Worm (Caenorhabditis elegans) whole organism, L2 larva: ENCODE results near the gene ced-5.

ENCODE experiments used
- C34F6.9 ChIP-seq: fragments of 150-350 bp; optimal IDR thresholded peaks from 2 replicates; lab custom pipeline; 2014; ENCODE audit warnings: missing biosample characterization, missing genetic modification characterization
- F13H6.1 ChIP-seq: sonication (generic microtip); optimal IDR thresholded peaks from 2 replicates; lab custom pipeline; 2016; ENCODE audit warnings: missing genetic modification characterization, missing compliant biosample characterization
- Y55F3AM.14 ChIP-seq: fragments of 200-800 bp; sonication (Bioruptor generic); optimal IDR thresholded peaks from 2 replicates; lab custom pipeline; 2018; ENCODE audit warnings: mild to moderate bottlenecking, missing genetic modification characterization, missing compliant biosample characterization
- ZK546.5 ChIP-seq: sonication (generic microtip); optimal IDR thresholded peaks from 2 replicates; lab custom pipeline; 2017; ENCODE audit warnings: missing biosample characterization, missing genetic modification characterization
- alr-1 ChIP-seq: fragments of 150-350 bp; optimal IDR thresholded peaks from 2 replicates; lab custom pipeline; 2014; ENCODE audit warnings: missing biosample characterization, missing genetic modification characterization
- ama-1 ChIP-seq: fragments of 150-350 bp; optimal IDR thresholded peaks from 2 replicates; lab custom pipeline; 2018; ENCODE audit warnings: inconsistent platforms
- blmp-1 ChIP-seq: sonication (generic microtip); optimal IDR thresholded peaks from 2 replicates; lab custom pipeline; 2017; ENCODE audit warnings: missing genetic modification characterization, mild to moderate bottlenecking, missing compliant biosample characterization, antibody characterized with exemption, moderate library complexity; ENCODE audit not compliant: insufficient read depth
- ceh-82 ChIP-seq: fragments of 150-350 bp; optimal IDR thresholded peaks from 2 replicates; lab custom pipeline; 2014; ENCODE audit warnings: missing biosample characterization, missing genetic modification characterization
- crh-2 ChIP-seq: sonication (generic microtip); optimal IDR thresholded peaks from 2 replicates; lab custom pipeline; 2017; ENCODE audit warnings: missing biosample characterization, missing genetic modification characterization
- dmd-4 ChIP-seq: sonication (generic microtip); optimal IDR thresholded peaks from 2 replicates; lab custom pipeline; 2017; ENCODE audit warnings: missing biosample characterization, missing genetic modification characterization
- egl-27 ChIP-seq: sonication (generic microtip); optimal IDR thresholded peaks from 3 replicates; lab custom pipeline; 2017; ENCODE audit warnings: missing biosample characterization, missing genetic modification reagents, missing genetic modification characterization
- elt-1 ChIP-seq: fragments of 150-350 bp; optimal IDR thresholded peaks from 2 replicates; lab custom pipeline; 2014; ENCODE audit warnings: missing biosample characterization, missing genetic modification characterization
- elt-3 ChIP-seq: sonication (generic microtip); optimal IDR thresholded peaks from 2 replicates; lab custom pipeline; 2017; ENCODE audit warnings: missing biosample characterization, missing genetic modification characterization
- fos-1 ChIP-seq: fragments of 150-350 bp; optimal IDR thresholded peaks from 2 replicates; lab custom pipeline; 2014; ENCODE audit warnings: missing biosample characterization, missing genetic modification characterization
- gmeb-1 ChIP-seq: fragments of 150-350 bp; optimal IDR thresholded peaks from 2 replicates; lab custom pipeline; 2014; ENCODE audit warnings: missing biosample characterization, missing genetic modification characterization
- lin-11 ChIP-seq: fragments of 150-350 bp; sonication (generic microtip); optimal IDR thresholded peaks from 2 replicates; lab custom pipeline; 2014; ENCODE audit warnings: missing biosample characterization, missing genetic modification characterization, inconsistent platforms, mixed read lengths
- lin-13 ChIP-seq: fragments of 150-350 bp; optimal IDR thresholded peaks from 2 replicates; lab custom pipeline; 2014; ENCODE audit warnings: missing biosample characterization, missing genetic modification reagents, missing genetic modification characterization
- lsy-2 ChIP-seq, 2 experiments: fragments of 150-350 bp in 1 of 2; sonication (generic microtip) in 1 of 2; optimal IDR thresholded peaks; 2 replicates each; lab custom pipeline; 2014 to 2017; ENCODE audit warnings: missing biosample characterization in 2 of 2, missing genetic modification characterization in 2 of 2
- mab-5 ChIP-seq: fragments of 150-350 bp; optimal IDR thresholded peaks from 2 replicates; lab custom pipeline; 2014; ENCODE audit warnings: missing biosample characterization, missing genetic modification characterization
- mbf-1 ChIP-seq: sonication (generic microtip); optimal IDR thresholded peaks from 2 replicates; lab custom pipeline; 2017; ENCODE audit warnings: missing biosample characterization, missing genetic modification characterization
- mdl-1 ChIP-seq, 2 experiments: fragments of 150-350 bp in 1 of 2; sonication (generic microtip) in 1 of 2; optimal IDR thresholded peaks; 2 replicates each; lab custom pipeline; 2017; ENCODE audit warnings: missing biosample characterization in 2 of 2, missing genetic modification characterization in 2 of 2
- nhr-11 ChIP-seq: fragments of 150-350 bp; optimal IDR thresholded peaks from 2 replicates; lab custom pipeline; 2014; ENCODE audit warnings: missing biosample characterization, missing genetic modification characterization
- nhr-12 ChIP-seq: fragments of 150-350 bp; optimal IDR thresholded peaks from 2 replicates; lab custom pipeline; 2014; ENCODE audit warnings: missing biosample characterization, missing genetic modification characterization
- nhr-129 ChIP-seq: fragments of 150-350 bp; optimal IDR thresholded peaks from 2 replicates; lab custom pipeline; 2014; ENCODE audit warnings: missing biosample characterization, missing genetic modification characterization
- nhr-21 ChIP-seq: fragments of 150-350 bp; optimal IDR thresholded peaks from 2 replicates; lab custom pipeline; 2014; ENCODE audit warnings: missing biosample characterization, missing genetic modification characterization
- nhr-23 ChIP-seq: fragments of 150-350 bp; optimal IDR thresholded peaks from 2 replicates; lab custom pipeline; 2014; ENCODE audit warnings: missing biosample characterization, missing genetic modification reagents, missing genetic modification characterization
- nhr-6 ChIP-seq: fragments of 150-350 bp; optimal IDR thresholded peaks from 2 replicates; lab custom pipeline; 2014; ENCODE audit warnings: missing biosample characterization, missing genetic modification characterization
- nhr-77 ChIP-seq: fragments of 150-350 bp; optimal IDR thresholded peaks from 2 replicates; lab custom pipeline; 2014; ENCODE audit warnings: missing biosample characterization, missing genetic modification characterization
- peb-1 ChIP-seq: fragments of 150-350 bp; optimal IDR thresholded peaks from 2 replicates; lab custom pipeline; 2014; ENCODE audit warnings: missing biosample characterization, missing genetic modification characterization
- sem-4 ChIP-seq: fragments of 150-350 bp; optimal IDR thresholded peaks from 2 replicates; lab custom pipeline; 2014; ENCODE audit warnings: missing biosample characterization, missing genetic modification reagents, missing genetic modification characterization
- skn-1 ChIP-seq: sonication (generic microtip); optimal IDR thresholded peaks from 2 replicates; lab custom pipeline; 2017; ENCODE audit warnings: missing biosample characterization, missing genetic modification characterization
- sma-3 ChIP-seq: sonication (generic microtip); optimal IDR thresholded peaks from 2 replicates; lab custom pipeline; 2016; ENCODE audit warnings: missing genetic modification reagents, missing genetic modification characterization, missing compliant biosample characterization
- sma-9 ChIP-seq, 2 experiments: fragments of 150-350 bp in 1 of 2; sonication (generic microtip) in 1 of 2; optimal IDR thresholded peaks; 2 replicates each; lab custom pipeline; 2014 to 2016; ENCODE audit warnings: missing genetic modification characterization in 2 of 2, mild to moderate bottlenecking in 1 of 2, missing biosample characterization in 1 of 2, missing compliant biosample characterization in 1 of 2, missing genetic modification reagents in 1 of 2, moderate library complexity in 1 of 2
- snpc-4 ChIP-seq: fragments of 150-350 bp; optimal IDR thresholded peaks from 2 replicates; lab custom pipeline; 2014; ENCODE audit warnings: missing biosample characterization, missing genetic modification characterization
- unc-39 ChIP-seq: fragments of 150-350 bp; optimal IDR thresholded peaks from 2 replicates; lab custom pipeline; 2014; ENCODE audit warnings: missing biosample characterization, missing genetic modification characterization
- unc-55 ChIP-seq: fragments of 150-350 bp; sonication (generic microtip); optimal IDR thresholded peaks from 3 replicates; lab custom pipeline; 2014; ENCODE audit warnings: missing biosample characterization, missing genetic modification reagents, missing genetic modification characterization
- unc-62 ChIP-seq: fragments of 150-350 bp; optimal IDR thresholded peaks from 2 replicates; lab custom pipeline; 2014; ENCODE audit warnings: missing biosample characterization, missing genetic modification reagents, missing genetic modification characterization
- zag-1 ChIP-seq: fragments of 150-350 bp; optimal IDR thresholded peaks from 2 replicates; lab custom pipeline; 2014; ENCODE audit warnings: missing biosample characterization, missing genetic modification characterization
- ztf-1 ChIP-seq: fragments of 200-800 bp; sonication (Bioruptor generic); conservative IDR thresholded peaks from 2 replicates; pipeline ENCODE4 v1.3.6; 2022; ENCODE audit warnings: missing genetic modification characterization, missing compliant biosample characterization
- ztf-4 ChIP-seq: fragments of 150-350 bp; optimal IDR thresholded peaks from 2 replicates; lab custom pipeline; 2014; ENCODE audit warnings: missing biosample characterization, missing genetic modification characterization

ced-5 gene

DNA sequence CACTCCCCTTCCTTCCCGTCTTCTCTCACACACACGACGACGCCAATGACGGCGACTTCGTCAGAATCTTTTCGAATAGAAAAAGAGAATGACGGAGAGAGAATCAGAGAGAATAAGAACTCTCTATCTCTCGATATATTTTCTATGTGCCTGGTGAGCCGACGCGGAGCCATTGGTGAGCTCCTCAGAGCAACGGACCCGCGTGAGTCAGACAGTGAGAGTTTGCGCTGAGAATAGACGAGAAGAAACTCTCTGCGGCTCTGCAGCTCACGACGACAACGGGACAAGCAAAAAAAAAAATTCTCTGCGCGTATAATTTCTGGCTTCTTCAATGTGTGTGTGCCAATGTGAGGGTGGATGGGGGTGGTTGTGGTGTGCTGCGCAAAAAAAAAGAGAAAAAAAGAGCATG, 16.0 kb downstream of the ced-5 start (continued):
- TF ChIP-seq nhr-11 (tag; lab: Kevin White, UChicago) (no peak), unc-62 (GFP tag; lab: Kevin White, UChicago) (no peak), nhr-77 (tag; lab: Kevin White, UChicago) (no peak), peb-1 (no peak), gmeb-1 (tag; lab: Kevin White, UChicago) (no peak), snpc-4 (tag; lab: Kevin White, UChicago) (no peak), mbf-1 (tag; lab: Kevin White, UChicago) (no peak)

DNA sequence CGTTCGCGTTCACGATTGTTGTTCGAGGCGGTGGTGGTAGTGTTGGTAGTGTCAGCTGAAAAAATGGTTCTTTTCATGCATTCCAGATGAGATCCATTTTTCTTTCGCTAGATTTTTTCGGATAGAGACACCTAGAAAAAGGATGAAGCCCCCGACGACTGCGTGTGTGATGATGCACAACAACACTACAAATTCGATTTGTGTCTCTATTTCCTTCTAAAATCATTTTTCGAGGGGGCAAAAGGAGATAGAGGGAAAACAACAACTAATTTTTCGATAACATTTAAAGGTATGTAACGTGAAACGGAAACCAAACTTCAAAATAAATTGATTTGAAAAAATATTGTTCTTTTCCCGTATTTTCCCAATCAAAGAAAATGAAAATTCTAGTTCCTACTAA, 16.6 kb downstream of the ced-5 start:
- no peak for TF ChIP-seq ztf-1 (GFP tag; lab: Robert Waterston, UW)
- TF ChIP-seq dmd-4 (tag; lab: Kevin White, UChicago) = no peak
- TF ChIP-seq unc-62 (GFP tag; lab: Kevin White, UChicago) = no peak
- TF ChIP-seq nhr-6 (tag; lab: Kevin White, UChicago) = no peak
- no peak for TF ChIP-seq F13H6.1 (tag; lab: Kevin White, UChicago)
- TF ChIP-seq crh-2 = no peak
- TF ChIP-seq mdl-1 (tag; optimal IDR thresholded peaks at IDR 0.05; lab: Kevin White, UChicago) = no peak
- TF ChIP-seq, all 48 proteins: peak for 0

DNA sequence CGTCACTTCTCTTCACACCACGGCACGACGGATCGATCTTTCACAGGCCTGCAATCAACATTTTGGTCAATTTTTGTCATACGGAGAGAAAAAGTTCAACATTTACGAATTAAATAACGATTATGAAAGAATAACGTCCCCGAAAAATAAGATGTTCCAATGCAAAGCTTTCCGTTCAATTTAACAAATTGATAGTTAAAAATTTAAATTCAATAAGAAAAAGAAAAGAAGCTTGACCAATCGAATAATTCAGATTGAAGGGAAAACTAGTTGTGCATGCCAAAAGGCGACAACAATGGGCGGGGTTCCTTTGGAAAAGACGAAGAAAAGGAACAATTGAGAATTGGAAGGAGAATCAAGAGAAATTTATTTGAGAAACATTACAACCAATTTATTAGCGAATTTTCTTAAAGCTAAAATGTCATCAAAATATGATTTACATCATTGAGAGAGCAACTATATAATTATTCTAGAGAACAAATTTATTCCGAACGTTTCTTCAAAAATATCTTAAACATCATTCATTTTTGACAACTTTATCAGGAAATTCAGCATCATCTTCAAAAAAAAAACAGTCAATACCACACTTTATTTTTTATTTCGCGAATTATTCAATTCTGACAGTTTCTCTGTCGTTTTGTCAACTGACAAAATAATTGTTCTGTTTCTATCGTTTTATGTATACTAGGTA, 17.8 kb downstream of the ced-5 start, which contains the start of gene tax-6:
tax-6 (minus strand) TSS at position 51 of the 691 bp plus-strand sequence.
- no peak for TF ChIP-seq mab-5 (tag; lab: Kevin White, UChicago)
- TF ChIP-seq elt-1 (tag; lab: Kevin White, UChicago) = no peak
- no peak for TF ChIP-seq skn-1 (tag; lab: Kevin White, UChicago)
- no peak for TF ChIP-seq snpc-4 (tag; lab: Kevin White, UChicago)
- no peak for TF ChIP-seq crh-2
- no peak for TF ChIP-seq mdl-1 (tag; optimal IDR thresholded peaks at IDR 0.05; lab: Kevin White, UChicago)
- TF ChIP-seq lin-13 (GFP tag; lab: Kevin White, UChicago) = no peak

DNA sequence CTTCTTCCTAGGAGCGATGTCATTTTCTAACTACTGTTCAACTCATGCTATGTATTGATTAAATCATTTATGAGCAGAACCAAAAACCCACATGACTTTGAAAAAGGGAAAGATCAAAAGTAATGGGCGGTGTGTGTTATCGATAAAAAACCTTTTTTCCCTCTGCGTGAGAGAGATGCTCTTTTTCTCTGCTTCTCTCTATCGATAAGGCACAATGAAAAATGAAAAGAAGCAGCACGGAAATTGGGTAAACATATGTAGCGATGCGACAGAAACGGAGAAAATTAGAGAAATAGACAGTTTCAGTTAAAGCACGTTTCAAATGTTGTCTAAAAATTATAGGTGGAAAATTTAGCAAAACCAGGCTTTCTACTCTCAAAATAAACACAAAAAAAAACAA, 18.4 kb downstream of the ced-5 start:
- peak; percentile 77 for TF ChIP-seq sma-9 (GFP tag; optimal IDR thresholded peaks at IDR 0.05; lab: Kevin White, UChicago)
- TF ChIP-seq sma-9 (tag; optimal IDR thresholded peaks at IDR 0.05; lab: Kevin White, UChicago) = no peak
- peak; percentile 38 for TF ChIP-seq ama-1 (lab: Kevin White, UChicago)
- TF ChIP-seq peb-1 = no peak
- TF ChIP-seq elt-3 (tag; lab: Kevin White, UChicago) = no peak
- no peak for TF ChIP-seq ZK546.5 (tag; lab: Kevin White, UChicago)
- peak; percentile 38 for TF ChIP-seq ztf-4 (tag; lab: Kevin White, UChicago)
- TF ChIP-seq sma-3 (GFP tag; lab: Kevin White, UChicago) = peak; percentile 19
- peak; percentile 36 for TF ChIP-seq unc-55 (GFP tag; lab: Kevin White, UChicago)
- TF ChIP-seq crh-2 = peak; percentile 82
- TF ChIP-seq gmeb-1 (tag; lab: Kevin White, UChicago) = peak; percentile 53
- TF ChIP-seq F13H6.1 (tag; lab: Kevin White, UChicago) = peak; percentile 71
- no peak for TF ChIP-seq nhr-23 (tag; lab: Kevin White, UChicago)
- TF ChIP-seq fos-1 (tag; lab: Kevin White, UChicago) = peak; percentile 85
- peak in 1 of 2 experiments; percentile 50 for TF ChIP-seq lsy-2 (tag; optimal IDR thresholded peaks at IDR 0.05; lab: Kevin White, UChicago)
- TF ChIP-seq nhr-12 (tag; lab: Kevin White, UChicago) = no peak
- TF ChIP-seq nhr-129 = peak; percentile 79
- TF ChIP-seq C34F6.9 (tag; lab: Kevin White, UChicago) = peak; percentile 72
- peak in 1 of 2 experiments; percentile 15 for TF ChIP-seq mdl-1 (tag; optimal IDR thresholded peaks at IDR 0.05; lab: Kevin White, UChicago)

DNA sequence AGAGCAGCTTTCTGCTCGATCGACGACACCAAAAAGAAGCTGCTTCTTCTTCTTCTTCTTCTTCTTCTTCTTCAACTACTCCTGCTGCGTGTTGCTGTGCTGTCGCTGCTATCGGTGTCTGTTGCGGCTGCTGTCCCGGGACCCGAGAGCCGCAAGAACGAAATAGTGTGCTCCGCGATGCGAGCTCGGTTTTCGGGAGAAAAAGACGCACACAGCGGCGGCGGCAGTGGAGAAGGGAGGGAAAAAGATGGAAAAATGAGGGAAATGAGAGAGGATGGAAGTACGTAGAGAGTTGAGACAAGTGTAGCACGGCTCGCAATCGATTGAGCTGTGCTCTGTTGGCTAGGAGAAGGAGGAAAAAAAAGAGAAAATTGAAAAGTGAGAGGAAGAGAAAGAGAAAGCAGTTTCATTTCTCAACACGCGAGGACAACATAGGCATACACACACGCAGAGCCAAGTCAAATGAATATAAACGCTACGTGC, 19.9 kb downstream of the ced-5 start:
- TF ChIP-seq unc-39 (no peak), skn-1 (tag; lab: Kevin White, UChicago) (no peak), F13H6.1 (tag; lab: Kevin White, UChicago) (peak; percentile 87), blmp-1 (tag; lab: Kevin White, UChicago) (no peak), mdl-1 (tag; optimal IDR thresholded peaks at IDR 0.05; lab: Kevin White, UChicago) (peak in 1 of 2 experiments; percentile 35), lin-11 (tag; lab: Kevin White, UChicago) (peak; percentile 37), sma-9 (GFP tag; optimal IDR thresholded peaks at IDR 0.05; lab: Kevin White, UChicago) (peak; percentile 56), sma-9 (tag; optimal IDR thresholded peaks at IDR 0.05; lab: Kevin White, UChicago) (no peak), zag-1 (peak; percentile 88), dmd-4 (tag; lab: Kevin White, UChicago) (no peak), sem-4 (tag; lab: Kevin White, UChicago) (no peak), ceh-82 (tag; lab: Kevin White, UChicago) (peak; percentile 50), ztf-4 (tag; lab: Kevin White, UChicago) (peak; percentile 26), egl-27 (peak; percentile 23), lsy-2 (tag; optimal IDR thresholded peaks at IDR 0.05; lab: Kevin White, UChicago) (peak in 1 of 2 experiments; percentile 69), nhr-12 (tag; lab: Kevin White, UChicago) (no peak), Y55F3AM.14 (GFP tag; lab: Kevin White, UChicago) (peak; percentile 70), nhr-129 (peak; percentile 80), C34F6.9 (tag; lab: Kevin White, UChicago) (peak; percentile 79), sma-3 (GFP tag; lab: Kevin White, UChicago) (peak; percentile 4), nhr-11 (tag; lab: Kevin White, UChicago) (no peak), nhr-21 (tag; lab: Kevin White, UChicago) (peak; percentile 26), alr-1 (tag; lab: Kevin White, UChicago) (no peak), nhr-6 (tag; lab: Kevin White, UChicago) (no peak), nhr-77 (tag; lab: Kevin White, UChicago) (no peak)
